Worm (Caenorhabditis elegans) whole organism, L4 larva: ENCODE data around the gene T27A10.5.

ENCODE experiments used
- F10B5.3 ChIP-seq: sonication (generic microtip); optimal IDR thresholded peaks from 2 replicates; lab custom pipeline; 2016; ENCODE audit warnings: mild to moderate bottlenecking, missing genetic modification characterization, missing compliant biosample characterization
- T20F7.1 ChIP-seq: fragments of 200-800 bp; sonication (Bioruptor generic); optimal IDR thresholded peaks from 2 replicates; lab custom pipeline; 2018; ENCODE audit warnings: mild to moderate bottlenecking, missing genetic modification characterization, missing compliant biosample characterization
- ZK546.5 ChIP-seq, 2 experiments: sonication (generic microtip); optimal IDR thresholded peaks; 2 replicates each; lab custom pipeline; 2017; ENCODE audit warnings: missing biosample characterization in 2 of 2, missing genetic modification characterization in 2 of 2
- aly-2 ChIP-seq: sonication (generic microtip); optimal IDR thresholded peaks from 2 replicates; lab custom pipeline; 2018; ENCODE audit warnings: missing biosample characterization, missing genetic modification characterization
- ceh-82 ChIP-seq: sonication (generic microtip); optimal IDR thresholded peaks from 2 replicates; lab custom pipeline; 2017; ENCODE audit warnings: missing biosample characterization, missing genetic modification characterization
- daf-19 ChIP-seq: fragments of 200-800 bp; sonication (Bioruptor generic); conservative IDR thresholded peaks from 2 replicates; pipeline ENCODE4 v1.3.6; 2022; ENCODE audit warnings: missing genetic modification characterization, missing compliant biosample characterization
- dmd-8 ChIP-seq: fragments of 200-800 bp; sonication (Bioruptor generic); IDR thresholded peaks from 2 replicates; pipeline ENCODE4 v1.3.6; 2022; ENCODE audit warnings: missing genetic modification characterization, missing compliant biosample characterization
- mdl-1 ChIP-seq, 2 experiments: fragments of 150-350 bp in 1 of 2; sonication (generic microtip) in 1 of 2; optimal IDR thresholded peaks; 2 replicates each; lab custom pipeline; 2014 to 2017; ENCODE audit warnings: missing biosample characterization in 2 of 2, missing genetic modification characterization in 2 of 2
- mdt-29 ChIP-seq: fragments of 200-800 bp; sonication (Bioruptor generic); IDR thresholded peaks from 2 replicates; pipeline ENCODE4 v1.3.6; 2022; ENCODE audit warnings: missing genetic modification reagents, missing genetic modification characterization, missing compliant biosample characterization
- nhr-11 ChIP-seq: fragments of 150-350 bp; optimal IDR thresholded peaks from 2 replicates; lab custom pipeline; 2014; ENCODE audit warnings: missing biosample characterization, missing genetic modification characterization
- nhr-237 ChIP-seq: sonication (generic microtip); optimal IDR thresholded peaks from 2 replicates; lab custom pipeline; 2017; ENCODE audit warnings: missing biosample characterization, missing genetic modification characterization
- nhr-42 ChIP-seq: fragments of 200-800 bp; sonication (Bioruptor generic); IDR thresholded peaks from 2 replicates; pipeline ENCODE4 v1.3.6; 2022; ENCODE audit warnings: missing genetic modification characterization, missing compliant biosample characterization
- nhr-48 ChIP-seq: sonication (generic microtip); optimal IDR thresholded peaks from 2 replicates; lab custom pipeline; 2016; ENCODE audit warnings: mild to moderate bottlenecking, missing genetic modification characterization, missing compliant biosample characterization
- nhr-76 ChIP-seq: fragments of 150-350 bp; optimal IDR thresholded peaks from 2 replicates; lab custom pipeline; 2014; ENCODE audit warnings: missing biosample characterization, missing genetic modification characterization

DNA sequence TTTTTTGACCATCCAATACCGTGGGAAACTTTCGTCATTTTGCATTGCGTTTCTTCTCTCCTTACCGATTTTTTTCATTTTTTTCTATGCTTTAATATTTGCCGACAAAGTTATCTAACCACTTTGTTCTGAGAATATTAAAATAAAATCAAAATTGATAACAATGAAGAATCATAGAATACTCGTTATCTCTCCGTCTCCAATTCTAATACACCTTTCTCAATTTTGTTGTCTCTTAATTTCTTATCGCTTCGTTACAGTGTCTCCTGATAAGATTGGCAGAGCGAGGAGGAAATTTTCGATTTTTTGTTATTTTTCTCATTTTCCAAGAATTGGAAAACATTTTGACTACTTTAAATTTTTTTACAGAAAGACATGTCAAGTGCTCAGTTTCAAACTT is 2.9 kb upstream of the T27A10.5 start, which contains the start of gene ckc-1:
- TF ChIP-seq daf-19 (GFP tag; lab: Robert Waterston, UW) = no peak
- no peak for TF ChIP-seq nhr-11 (tag; lab: Kevin White, UChicago)
- no peak for TF ChIP-seq nhr-42 (GFP tag; lab: Robert Waterston, UW)
- TF ChIP-seq nhr-237 (tag; lab: Kevin White, UChicago) = no peak
- TF ChIP-seq T20F7.1 = peak; percentile 39
- peak; percentile 47 for TF ChIP-seq nhr-48 (tag; lab: Kevin White, UChicago)
- TF ChIP-seq mdt-29 (GFP tag; lab: Robert Waterston, UW) = no peak
- no peak for TF ChIP-seq ceh-82
- no peak for TF ChIP-seq ZK546.5 (tag; optimal IDR thresholded peaks at IDR 0.05; lab: Kevin White, UChicago)
- no peak for TF ChIP-seq dmd-8 (GFP tag; lab: Robert Waterston, UW)
- TF ChIP-seq nhr-76 (tag; lab: Kevin White, UChicago) = no peak
- TF ChIP-seq mdl-1 (tag; optimal IDR thresholded peaks at IDR 0.05; lab: Kevin White, UChicago) = peak in 1 of 2 experiments; percentile 24
- TF ChIP-seq F10B5.3 (tag; lab: Kevin White, UChicago) = no peak
- TF ChIP-seq aly-2 (tag; lab: Kevin White, UChicago) = no peak
